Worm (Caenorhabditis elegans) whole organism, young adult: Measurements from ENCODE around the gene Y53F4B.10.

Experiments used
- D2030.7 ChIP-seq: fragments of 200-800 bp; sonication (Bioruptor generic); IDR thresholded peaks from 2 replicates; pipeline ENCODE4 v1.3.6; 2022; ENCODE audit warnings: missing genetic modification reagents, missing genetic modification characterization, missing compliant biosample characterization
- F23B12.7 ChIP-seq: sonication (generic microtip); optimal IDR thresholded peaks from 2 replicates; lab custom pipeline; 2017; ENCODE audit warnings: missing genetic modification characterization, mild to moderate bottlenecking, missing compliant biosample characterization, antibody characterized with exemption, moderate library complexity; ENCODE audit not compliant: insufficient read depth
- F52B5.7 ChIP-seq: sonication (generic microtip); optimal IDR thresholded peaks from 2 replicates; lab custom pipeline; 2016; ENCODE audit warnings: mild to moderate bottlenecking, missing genetic modification characterization, missing compliant biosample characterization
- F57C9.4 ChIP-seq: sonication (generic microtip); optimal IDR thresholded peaks from 2 replicates; lab custom pipeline; 2017; ENCODE audit warnings: mild to moderate bottlenecking, missing genetic modification characterization, missing compliant biosample characterization
- Y53F4B.3 ChIP-seq: fragments of 200-800 bp; sonication (Bioruptor generic); IDR thresholded peaks from 2 replicates; pipeline ENCODE4 v1.3.6; 2022; ENCODE audit warnings: missing genetic modification reagents, missing genetic modification characterization, missing compliant biosample characterization
- Y56A3A.18 ChIP-seq: fragments of 200-800 bp; sonication (Bioruptor generic); IDR thresholded peaks from 2 replicates; pipeline ENCODE4 v1.3.6; 2022; ENCODE audit warnings: missing genetic modification reagents, missing genetic modification characterization, missing compliant biosample characterization
- ZK185.1 ChIP-seq: sonication (generic microtip); optimal IDR thresholded peaks from 2 replicates; lab custom pipeline; 2016; ENCODE audit warnings: mild to moderate bottlenecking, missing genetic modification characterization, missing compliant biosample characterization; ENCODE audit not compliant: poor library complexity, severe bottlenecking
- ama-1 ChIP-seq, 3 experiments: fragments of 150-350 bp in 1 of 3; sonication (generic microtip) in 2 of 3; optimal IDR thresholded peaks; 2 replicates each; lab custom pipeline; 2014 to 2018; ENCODE audit warnings: missing biosample characterization in 2 of 3, missing genetic modification characterization in 2 of 3, missing genetic modification reagents in 2 of 3
- atf-7 ChIP-seq: sonication (generic microtip); optimal IDR thresholded peaks from 2 replicates; lab custom pipeline; 2017; ENCODE audit warnings: mild to moderate bottlenecking, missing genetic modification characterization, missing compliant biosample characterization
- bed-1 ChIP-seq: fragments of 200-800 bp; sonication (Bioruptor generic); IDR thresholded peaks from 2 replicates; pipeline ENCODE4 v1.3.6; 2022; ENCODE audit warnings: missing genetic modification reagents, missing genetic modification characterization, missing compliant biosample characterization
- ccch-3 ChIP-seq: fragments of 200-800 bp; sonication (Bioruptor generic); optimal IDR thresholded peaks from 2 replicates; lab custom pipeline; 2018; ENCODE audit warnings: mild to moderate bottlenecking, missing genetic modification characterization, missing compliant biosample characterization
- cebp-1 ChIP-seq, 2 experiments: fragments of 200-800 bp in 1 of 2; sonication (Bioruptor generic) in 1 of 2; sonication (generic microtip) in 1 of 2; IDR thresholded peaks in 1 of 2; optimal IDR thresholded peaks in 1 of 2; 2 replicates each; pipeline versions ENCODE4 v1.3.6 to Lab custom; 2017 to 2022; ENCODE audit warnings: missing compliant biosample characterization in 2 of 2, missing genetic modification characterization in 2 of 2, mild to moderate bottlenecking in 1 of 2, missing genetic modification reagents in 1 of 2, moderate library complexity in 1 of 2
- ceh-91 ChIP-seq: fragments of 200-800 bp; sonication (Bioruptor generic); IDR thresholded peaks from 2 replicates; pipeline ENCODE4 v1.3.6; 2022; ENCODE audit warnings: missing genetic modification reagents, missing genetic modification characterization, missing compliant biosample characterization
- chd-7 ChIP-seq: sonication (generic microtip); optimal IDR thresholded peaks from 2 replicates; lab custom pipeline; 2016; ENCODE audit warnings: mild to moderate bottlenecking, missing genetic modification characterization, moderate library complexity, missing compliant biosample characterization
- dpff-1 ChIP-seq: sonication (generic microtip); optimal IDR thresholded peaks from 2 replicates; lab custom pipeline; 2017; ENCODE audit warnings: mild to moderate bottlenecking, missing genetic modification characterization, missing compliant biosample characterization
- egl-18 ChIP-seq: fragments of 200-800 bp; sonication (Bioruptor generic); IDR thresholded peaks from 2 replicates; pipeline ENCODE4 v1.3.6; 2022; ENCODE audit warnings: missing genetic modification reagents, missing genetic modification characterization, missing compliant biosample characterization
- egrh-3 ChIP-seq: fragments of 200-800 bp; sonication (Bioruptor generic); IDR thresholded peaks from 2 replicates; pipeline ENCODE4 v1.3.6; 2022; ENCODE audit warnings: missing genetic modification reagents, missing genetic modification characterization, missing compliant biosample characterization
- hlh-12 ChIP-seq: sonication (generic microtip); optimal IDR thresholded peaks from 2 replicates; lab custom pipeline; 2016; ENCODE audit warnings: missing genetic modification characterization, missing compliant biosample characterization
- hmg-1.2 ChIP-seq: fragments of 200-800 bp; sonication (Bioruptor generic); IDR thresholded peaks from 2 replicates; pipeline ENCODE4 v1.3.6; 2022; ENCODE audit warnings: missing genetic modification reagents, missing genetic modification characterization, missing compliant biosample characterization
- hsf-1 ChIP-seq: fragments of 200-800 bp; sonication (Bioruptor generic); IDR thresholded peaks from 2 replicates; pipeline ENCODE4 v1.3.6; 2022; ENCODE audit warnings: missing genetic modification reagents, missing genetic modification characterization, missing compliant biosample characterization
- let-607 ChIP-seq, 2 experiments: fragments of 200-800 bp in 1 of 2; sonication (Bioruptor generic) in 1 of 2; sonication (generic microtip) in 1 of 2; optimal IDR thresholded peaks; 2 replicates each; lab custom pipeline; 2016 to 2018; ENCODE audit warnings: mild to moderate bottlenecking in 2 of 2, missing compliant biosample characterization in 2 of 2, missing genetic modification characterization in 2 of 2, moderate library complexity in 2 of 2, missing genotype in 1 of 2
- lin-26 ChIP-seq: fragments of 200-800 bp; sonication (Bioruptor generic); IDR thresholded peaks from 2 replicates; pipeline ENCODE4 v1.3.6; 2022; ENCODE audit warnings: missing genetic modification reagents, missing genetic modification characterization, missing compliant biosample characterization
- lin-35 ChIP-seq, 3 experiments: fragments of 150-350 bp in 2 of 3; sonication (generic microtip) in 1 of 3; optimal IDR thresholded peaks; 2 replicates each; lab custom pipeline; 2014 to 2018; ENCODE audit warnings: missing biosample characterization in 3 of 3, missing genetic modification characterization in 3 of 3, missing genetic modification reagents in 3 of 3
- lsl-1 ChIP-seq: fragments of 200-800 bp; sonication (Bioruptor generic); optimal IDR thresholded peaks from 2 replicates; lab custom pipeline; 2018; ENCODE audit warnings: mild to moderate bottlenecking, missing genetic modification characterization, moderate library complexity, missing compliant biosample characterization
- madf-3 ChIP-seq: fragments of 200-800 bp; sonication (Bioruptor generic); IDR thresholded peaks from 2 replicates; pipeline ENCODE4 v1.3.6; 2022; ENCODE audit warnings: missing genetic modification reagents, missing genetic modification characterization, missing compliant biosample characterization
- mel-28 ChIP-seq: sonication (generic microtip); optimal IDR thresholded peaks from 2 replicates; lab custom pipeline; 2016; ENCODE audit warnings: borderline replicate concordance, mild to moderate bottlenecking, missing genetic modification characterization, missing compliant biosample characterization
- mxl-1 ChIP-seq: sonication (generic microtip); optimal IDR thresholded peaks from 2 replicates; lab custom pipeline; 2016; ENCODE audit warnings: missing genetic modification characterization, missing compliant biosample characterization
- nhr-179 ChIP-seq: sonication (generic microtip); optimal IDR thresholded peaks from 2 replicates; lab custom pipeline; 2016; ENCODE audit warnings: mild to moderate bottlenecking, missing genetic modification characterization, missing compliant biosample characterization
- nhr-80 ChIP-seq: sonication (generic microtip); optimal IDR thresholded peaks from 2 replicates; lab custom pipeline; 2016; ENCODE audit warnings: missing genetic modification characterization, missing compliant biosample characterization
- nhr-90 ChIP-seq: sonication (generic microtip); optimal IDR thresholded peaks from 2 replicates; lab custom pipeline; 2016; ENCODE audit warnings: missing genotype, mild to moderate bottlenecking, missing genetic modification characterization, missing compliant biosample characterization
- pha-4 ChIP-seq: fragments of 150-350 bp; sonication (generic microtip); optimal IDR thresholded peaks from 2 replicates; lab custom pipeline; 2014; ENCODE audit warnings: missing biosample characterization, missing genetic modification reagents, missing genetic modification characterization
- rec-8 ChIP-seq, 2 experiments: sonication (generic microtip); optimal IDR thresholded peaks; 2 replicates each; lab custom pipeline; 2016; ENCODE audit warnings: mild to moderate bottlenecking in 2 of 2, missing genetic modification characterization in 2 of 2, missing genetic modification reagents in 2 of 2, missing genotype in 2 of 2, missing biosample characterization in 1 of 2, missing compliant biosample characterization in 1 of 2, moderate library complexity in 1 of 2
- rpc-1 ChIP-seq, 2 experiments: fragments of 150-350 bp in 1 of 2; sonication (generic microtip) in 1 of 2; optimal IDR thresholded peaks; 2 replicates each; lab custom pipeline; 2014 to 2018; ENCODE audit warnings: missing biosample characterization in 1 of 2, missing genetic modification characterization in 1 of 2, missing genetic modification reagents in 1 of 2, missing genotype in 1 of 2
- sdz-38 ChIP-seq: sonication (generic microtip); optimal IDR thresholded peaks from 2 replicates; lab custom pipeline; 2016; ENCODE audit warnings: missing genotype, missing genetic modification characterization, missing compliant biosample characterization
- snpc-1.3 ChIP-seq: sonication (generic microtip); optimal IDR thresholded peaks from 2 replicates; lab custom pipeline; 2017; ENCODE audit warnings: missing genetic modification characterization, mild to moderate bottlenecking, missing compliant biosample characterization, antibody characterized with exemption, moderate library complexity, missing genotype, missing genetic modification reagents; ENCODE audit not compliant: insufficient read depth
- snpc-3.4 ChIP-seq: sonication (generic microtip); optimal IDR thresholded peaks from 2 replicates; lab custom pipeline; 2017; ENCODE audit warnings: missing genetic modification characterization, mild to moderate bottlenecking, missing compliant biosample characterization, antibody characterized with exemption, moderate library complexity, missing genotype, missing genetic modification reagents
- somi-1 ChIP-seq: fragments of 200-800 bp; sonication (Bioruptor generic); optimal IDR thresholded peaks from 2 replicates; lab custom pipeline; 2018; ENCODE audit warnings: mild to moderate bottlenecking, missing genetic modification characterization, missing compliant biosample characterization
- tbp1 ChIP-seq: fragments of 200-800 bp; sonication (Bioruptor generic); optimal IDR thresholded peaks from 2 replicates; lab custom pipeline; 2018; ENCODE audit warnings: mild to moderate bottlenecking, missing genetic modification characterization, missing compliant biosample characterization
- zfh-2 ChIP-seq: fragments of 200-800 bp; sonication (Bioruptor generic); conservative IDR thresholded peaks from 2 replicates; pipeline ENCODE4 v1.3.6; 2022; ENCODE audit warnings: missing genetic modification reagents, missing genetic modification characterization, missing compliant biosample characterization
- ztf-22 ChIP-seq: fragments of 200-800 bp; sonication (Bioruptor generic); optimal IDR thresholded peaks from 2 replicates; lab custom pipeline; 2018; ENCODE audit warnings: mild to moderate bottlenecking, missing genetic modification characterization, moderate library complexity, missing compliant biosample characterization
- ztf-25 ChIP-seq: fragments of 200-800 bp; sonication (Bioruptor generic); IDR thresholded peaks from 2 replicates; pipeline ENCODE4 v1.3.6; 2022; ENCODE audit warnings: missing genetic modification reagents, missing genetic modification characterization, missing compliant biosample characterization

Gene Y53F4B.10

DNA sequence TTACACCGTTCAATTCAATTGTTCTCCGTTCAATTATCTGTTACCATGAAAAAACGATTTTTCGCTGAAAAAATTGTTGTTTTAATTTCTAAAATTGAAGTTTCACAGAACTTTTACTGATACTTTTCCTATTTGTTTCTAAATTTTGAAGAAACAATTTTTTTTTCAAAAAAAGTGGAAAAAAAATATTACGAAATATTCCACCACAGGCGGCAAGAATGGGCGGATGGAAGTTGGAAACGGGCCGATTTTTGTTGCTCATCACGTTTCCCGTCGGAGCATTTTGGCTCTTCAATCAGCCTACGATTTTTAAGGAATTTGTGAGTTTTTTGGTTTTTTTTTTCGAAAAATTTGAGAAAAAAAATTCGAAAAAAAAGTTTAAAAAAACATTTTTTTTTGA is 34.5 kb upstream of the Y53F4B.10 start, which contains the start of gene Y53F4B.14:
Y53F4B.14 (plus strand) TSS at position 210 of the 400 bp plus-strand sequence.
- TF ChIP-seq rec-8 (tag; optimal IDR thresholded peaks at IDR 0.05; lab: Kevin White, UChicago) = no peak
- no peak for TF ChIP-seq dpff-1
- no peak for TF ChIP-seq cebp-1 (GFP tag; IDR thresholded peaks at IDR 0.05; lab: Robert Waterston, UW)
- peak; percentile 78 for TF ChIP-seq cebp-1 (tag; optimal IDR thresholded peaks at IDR 0.05; lab: Kevin White, UChicago)
- no peak for TF ChIP-seq ztf-25 (GFP tag; lab: Robert Waterston, UW)
- TF ChIP-seq ZK185.1 (tag; lab: Kevin White, UChicago) = no peak
- TF ChIP-seq, all 124 proteins: peak for 1

ce11 chrII:15026389-15026788 is 23.1 kb upstream of the Y53F4B.10 start:
- TF ChIP-seq ztf-22 (GFP tag; lab: Kevin White, UChicago) (no peak), egrh-3 (GFP tag; lab: Robert Waterston, UW) (peak; percentile 62; the same call in 1 of the 2 replicates), zfh-2 (GFP tag; lab: Robert Waterston, UW) (peak; percentile 79)

DNA sequence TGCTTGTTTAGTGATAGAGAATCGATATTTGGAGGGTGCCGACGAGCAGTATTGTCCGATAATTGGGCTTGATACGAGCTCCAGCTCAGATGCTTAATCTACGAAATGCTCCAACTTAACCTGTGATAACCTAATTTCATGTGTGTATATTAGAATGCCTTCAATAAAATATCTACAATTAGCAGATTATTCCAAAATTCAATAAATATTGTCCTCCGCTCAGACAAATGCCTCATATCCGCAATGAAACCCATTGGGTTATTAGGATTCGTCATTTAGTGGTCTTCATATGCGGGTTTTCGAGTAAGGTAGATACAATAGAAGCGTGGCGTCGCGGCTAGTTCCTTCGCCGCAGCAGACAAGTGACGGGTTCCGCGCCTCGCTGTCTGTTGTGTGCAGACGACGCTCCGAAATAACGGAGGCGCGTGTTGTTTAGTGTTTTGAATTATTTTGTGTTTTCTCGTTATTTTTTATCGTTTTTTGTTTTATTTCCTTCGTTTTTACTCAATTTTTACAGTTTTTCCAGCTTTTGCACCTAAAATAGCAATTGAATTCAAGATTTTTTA is 22.4 kb upstream of the Y53F4B.10 start, which contains the start of gene cmtr-1:
cmtr-1 (plus strand) TSS at position 516 of the 566 bp plus-strand sequence.
- TF ChIP-seq somi-1 (GFP tag; lab: Kevin White, UChicago) = peak; percentile 73
- TF ChIP-seq pha-4 (tag; lab: Kevin White, UChicago) = no peak
- peak; percentile 87 for TF ChIP-seq hsf-1 (GFP tag; lab: Robert Waterston, UW)
- no peak for TF ChIP-seq sdz-38 (tag; lab: Kevin White, UChicago)
- no peak for TF ChIP-seq rpc-1 (optimal IDR thresholded peaks at IDR 0.05; lab: Kevin White, UChicago)
- peak; percentile 17 for TF ChIP-seq rpc-1 (tag; optimal IDR thresholded peaks at IDR 0.05; lab: Kevin White, UChicago)
- TF ChIP-seq lsl-1 (GFP tag; lab: Kevin White, UChicago) = peak; percentile 85
- TF ChIP-seq hlh-12 = no peak
- TF ChIP-seq nhr-90 (tag; lab: Kevin White, UChicago) = no peak
- peak; percentile 82 for TF ChIP-seq F52B5.7 (tag; lab: Kevin White, UChicago)
- 0 out of 2 replicates have a peak, but pooled peaks have one; percentile 56 for TF ChIP-seq madf-3 (GFP tag; lab: Robert Waterston, UW)
- TF ChIP-seq ceh-91 (GFP tag; lab: Robert Waterston, UW) = peak; percentile 85
- no peak for TF ChIP-seq egl-18 (GFP tag; lab: Robert Waterston, UW)
- peak; percentile 100 for TF ChIP-seq hmg-1.2
- peak; percentile 77 for TF ChIP-seq ama-1 (optimal IDR thresholded peaks at IDR 0.05; lab: Kevin White, UChicago)
- TF ChIP-seq ama-1 (GFP tag; optimal IDR thresholded peaks at IDR 0.05; lab: Kevin White, UChicago) = peak in 1 of 2 experiments; percentile 76
- TF ChIP-seq lin-26 (GFP tag; lab: Robert Waterston, UW) = peak; percentile 82
- no peak; the same call in 1 of the 2 replicates for TF ChIP-seq Y56A3A.18 (GFP tag; lab: Robert Waterston, UW)
- peak; percentile 69 for TF ChIP-seq F23B12.7 (tag; lab: Kevin White, UChicago)
- TF ChIP-seq nhr-179 (tag; lab: Kevin White, UChicago) = peak; percentile 28
- TF ChIP-seq lin-35 (GFP tag; optimal IDR thresholded peaks at IDR 0.05; lab: Kevin White, UChicago) = peak in 2 of 3 experiments; percentile 63 to 95
- TF ChIP-seq tbp1 = peak; percentile 84
- TF ChIP-seq bed-1 (GFP tag; lab: Robert Waterston, UW) = no peak
- peak; percentile 93 for TF ChIP-seq atf-7
- peak; percentile 42 to 80 for TF ChIP-seq let-607 (tag; optimal IDR thresholded peaks at IDR 0.05; lab: Kevin White, UChicago)
- peak; percentile 99 for TF ChIP-seq snpc-3.4 (tag; lab: Kevin White, UChicago)
- no peak; the same call in 1 of the 2 replicates for TF ChIP-seq Y53F4B.3 (GFP tag; lab: Robert Waterston, UW)
- TF ChIP-seq ccch-3 = peak; percentile 25
- peak; percentile 86 for TF ChIP-seq chd-7 (tag; lab: Kevin White, UChicago)
- peak; percentile 37 for TF ChIP-seq ztf-22 (GFP tag; lab: Kevin White, UChicago)
- TF ChIP-seq nhr-80 (tag; lab: Kevin White, UChicago) = peak; percentile 59
- peak; percentile 71 for TF ChIP-seq F57C9.4
- TF ChIP-seq mxl-1 (tag; lab: Kevin White, UChicago) = no peak
- peak; percentile 85 for TF ChIP-seq mel-28
- TF ChIP-seq snpc-1.3 (tag; lab: Kevin White, UChicago) = peak; percentile 98
- TF ChIP-seq D2030.7 (GFP tag; lab: Robert Waterston, UW) = peak; percentile 100
